Worm (Caenorhabditis elegans) whole organism, late embryonic: ENCODE measurements around the gene dhs-7.

Experiments used
- C08G9.2 ChIP-seq: sonication (generic microtip); optimal IDR thresholded peaks from 2 replicates; lab custom pipeline; 2016; ENCODE audit warnings: mild to moderate bottlenecking, missing genetic modification characterization, moderate library complexity, missing compliant biosample characterization
- C38D4.7 ChIP-seq: fragments of 200-800 bp; sonication (Bioruptor generic); optimal IDR thresholded peaks from 2 replicates; lab custom pipeline; 2018; ENCODE audit warnings: mild to moderate bottlenecking, missing genetic modification characterization, moderate library complexity, missing compliant biosample characterization
- F13H6.1 ChIP-seq: sonication (generic microtip); optimal IDR thresholded peaks from 2 replicates; lab custom pipeline; 2016; ENCODE audit warnings: missing genetic modification characterization, missing compliant biosample characterization
- K02D7.2 ChIP-seq: sonication (generic microtip); optimal IDR thresholded peaks from 2 replicates; lab custom pipeline; 2017; ENCODE audit warnings: mild to moderate bottlenecking, missing genetic modification characterization, missing compliant biosample characterization
- K09A11.1 ChIP-seq: sonication (generic microtip); optimal IDR thresholded peaks from 2 replicates; lab custom pipeline; 2017; ENCODE audit warnings: antibody characterized with exemption, mild to moderate bottlenecking, missing genetic modification characterization, missing compliant biosample characterization; ENCODE audit not compliant: insufficient read depth
- T23F11.4 ChIP-seq: fragments of 200-800 bp; sonication (Bioruptor generic); optimal IDR thresholded peaks from 2 replicates; lab custom pipeline; 2018; ENCODE audit warnings: mild to moderate bottlenecking, missing genetic modification characterization, missing compliant biosample characterization
- Y22D7AL.16 ChIP-seq: sonication (generic microtip); optimal IDR thresholded peaks from 2 replicates; lab custom pipeline; 2016; ENCODE audit warnings: missing genetic modification characterization, missing compliant biosample characterization
- ahr-1 ChIP-seq: sonication (generic microtip); optimal IDR thresholded peaks from 2 replicates; lab custom pipeline; 2016; ENCODE audit warnings: missing genetic modification characterization, missing compliant biosample characterization
- ceh-14 ChIP-seq: sonication (generic microtip); optimal IDR thresholded peaks from 2 replicates; lab custom pipeline; 2016; ENCODE audit warnings: missing genotype, missing genetic modification characterization, missing compliant biosample characterization
- ceh-18 ChIP-seq: sonication (generic microtip); optimal IDR thresholded peaks from 2 replicates; lab custom pipeline; 2016; ENCODE audit warnings: missing genetic modification characterization, missing compliant biosample characterization
- ceh-2 ChIP-seq: sonication (generic microtip); optimal IDR thresholded peaks from 2 replicates; lab custom pipeline; 2016; ENCODE audit warnings: missing genotype, missing genetic modification characterization, missing compliant biosample characterization
- ceh-24 ChIP-seq: sonication (generic microtip); optimal IDR thresholded peaks from 2 replicates; lab custom pipeline; 2016; ENCODE audit warnings: mild to moderate bottlenecking, missing genetic modification characterization, missing compliant biosample characterization
- ceh-30 ChIP-seq: fragments of 150-350 bp; optimal IDR thresholded peaks from 2 replicates; lab custom pipeline; 2014; ENCODE audit warnings: missing biosample characterization, missing genetic modification characterization
- ceh-31 ChIP-seq: sonication (generic microtip); optimal IDR thresholded peaks from 2 replicates; lab custom pipeline; 2016; ENCODE audit warnings: missing genetic modification characterization, missing compliant biosample characterization
- ceh-45 ChIP-seq: fragments of 200-800 bp; sonication (Bioruptor generic); IDR thresholded peaks from 2 replicates; pipeline ENCODE4 v1.3.6; 2022; ENCODE audit warnings: missing genetic modification reagents, missing genetic modification characterization, missing compliant biosample characterization
- ceh-48 ChIP-seq: sonication (generic microtip); optimal IDR thresholded peaks from 2 replicates; lab custom pipeline; 2016; ENCODE audit warnings: missing genetic modification characterization, inconsistent platforms, missing compliant biosample characterization
- ceh-6 ChIP-seq: fragments of 200-800 bp; sonication (Bioruptor generic); optimal IDR thresholded peaks from 2 replicates; lab custom pipeline; 2018; ENCODE audit warnings: mild to moderate bottlenecking, missing genetic modification characterization, missing compliant biosample characterization
- che-1 ChIP-seq: sonication (generic microtip); optimal IDR thresholded peaks from 2 replicates; lab custom pipeline; 2016; ENCODE audit warnings: mild to moderate bottlenecking, missing genetic modification characterization, missing compliant biosample characterization
- ets-4 ChIP-seq: sonication (generic microtip); optimal IDR thresholded peaks from 2 replicates; lab custom pipeline; 2016; ENCODE audit warnings: missing genetic modification characterization, missing compliant biosample characterization
- eyg-1 ChIP-seq: sonication (generic microtip); optimal IDR thresholded peaks from 2 replicates; lab custom pipeline; 2016; ENCODE audit warnings: missing genotype, missing genetic modification characterization, missing compliant biosample characterization
- fkh-10 ChIP-seq: fragments of 150-350 bp; optimal IDR thresholded peaks from 2 replicates; lab custom pipeline; 2014; ENCODE audit warnings: missing biosample characterization, missing genetic modification reagents, missing genetic modification characterization
- gmeb-2 ChIP-seq: sonication (generic microtip); optimal IDR thresholded peaks from 2 replicates; lab custom pipeline; 2016; ENCODE audit warnings: missing genetic modification characterization, inconsistent platforms, missing compliant biosample characterization
- hlh-13 ChIP-seq: fragments of 200-800 bp; sonication (Bioruptor generic); optimal IDR thresholded peaks from 2 replicates; lab custom pipeline; 2018; ENCODE audit warnings: mild to moderate bottlenecking, missing genetic modification characterization, missing compliant biosample characterization
- lin-11 ChIP-seq: fragments of 200-800 bp; sonication (Bioruptor generic); optimal IDR thresholded peaks from 2 replicates; lab custom pipeline; 2018; ENCODE audit warnings: mild to moderate bottlenecking, missing genetic modification characterization, missing compliant biosample characterization
- nfya-1 ChIP-seq: sonication (generic microtip); optimal IDR thresholded peaks from 2 replicates; lab custom pipeline; 2017; ENCODE audit warnings: missing genetic modification characterization, mild to moderate bottlenecking, missing compliant biosample characterization, antibody characterized with exemption, moderate library complexity
- nhr-232 ChIP-seq: sonication (generic microtip); optimal IDR thresholded peaks from 2 replicates; lab custom pipeline; 2016; ENCODE audit warnings: missing genetic modification characterization, missing compliant biosample characterization
- pat-9 ChIP-seq: fragments of 200-800 bp; sonication (Bioruptor generic); optimal IDR thresholded peaks from 2 replicates; lab custom pipeline; 2018; ENCODE audit warnings: mild to moderate bottlenecking, missing genetic modification characterization, moderate library complexity, missing compliant biosample characterization
- pax-1 ChIP-seq: fragments of 150-350 bp; optimal IDR thresholded peaks from 2 replicates; lab custom pipeline; 2014; ENCODE audit warnings: missing biosample characterization, missing genetic modification characterization
- ref-2 ChIP-seq: sonication (generic microtip); optimal IDR thresholded peaks from 2 replicates; lab custom pipeline; 2016; ENCODE audit warnings: missing genetic modification characterization, missing compliant biosample characterization
- rnt-1 ChIP-seq: sonication (generic microtip); optimal IDR thresholded peaks from 2 replicates; lab custom pipeline; 2016; ENCODE audit warnings: missing genetic modification characterization, missing compliant biosample characterization
- sdc-2 ChIP-seq: sonication (generic microtip); optimal IDR thresholded peaks from 2 replicates; lab custom pipeline; 2016; ENCODE audit warnings: missing genotype, missing genetic modification characterization, missing compliant biosample characterization
- sox-2 ChIP-seq: fragments of 200-800 bp; sonication (Bioruptor generic); IDR thresholded peaks from 2 replicates; pipeline ENCODE4 v1.3.6; 2022; ENCODE audit warnings: missing genetic modification reagents, missing genetic modification characterization, missing compliant biosample characterization
- sox-4 ChIP-seq: sonication (generic microtip); optimal IDR thresholded peaks from 2 replicates; lab custom pipeline; 2017; ENCODE audit warnings: mild to moderate bottlenecking, missing genetic modification characterization, inconsistent platforms, missing compliant biosample characterization
- syd-9 ChIP-seq: sonication (generic microtip); optimal IDR thresholded peaks from 2 replicates; lab custom pipeline; 2016; ENCODE audit warnings: mild to moderate bottlenecking, missing genetic modification characterization, moderate library complexity, missing compliant biosample characterization
- tbx-2 ChIP-seq: sonication (generic microtip); optimal IDR thresholded peaks from 2 replicates; lab custom pipeline; 2016; ENCODE audit warnings: missing genetic modification characterization, missing compliant biosample characterization
- unc-3 ChIP-seq, 2 experiments: fragments of 200-800 bp in 1 of 2; sonication (Bioruptor generic) in 1 of 2; sonication (generic microtip) in 1 of 2; conservative IDR thresholded peaks in 1 of 2; optimal IDR thresholded peaks in 1 of 2; 2 replicates each; pipeline versions ENCODE4 v1.3.6 to Lab custom; 2016 to 2022; ENCODE audit warnings: missing compliant biosample characterization in 2 of 2, missing genetic modification characterization in 2 of 2, missing genetic modification reagents in 1 of 2
- unc-55 ChIP-seq: sonication (generic microtip); optimal IDR thresholded peaks from 2 replicates; lab custom pipeline; 2017; ENCODE audit warnings: missing biosample characterization, missing genetic modification reagents, missing genetic modification characterization
- unc-86 ChIP-seq: sonication (generic microtip); optimal IDR thresholded peaks from 2 replicates; lab custom pipeline; 2016; ENCODE audit warnings: missing genetic modification characterization, missing compliant biosample characterization
- zip-5 ChIP-seq: sonication (generic microtip); optimal IDR thresholded peaks from 2 replicates; lab custom pipeline; 2016; ENCODE audit warnings: missing genetic modification characterization, missing compliant biosample characterization

dhs-7 gene

ce11 chrII:7233274-7233673 is 25.0 kb upstream of the dhs-7 start:
- TF ChIP-seq che-1 (tag; lab: Kevin White, UChicago) = no peak
- no peak for TF ChIP-seq ceh-6
- TF ChIP-seq ceh-14 = no peak
- TF ChIP-seq K02D7.2 (tag; lab: Kevin White, UChicago) = no peak
- TF ChIP-seq ceh-48 (tag; lab: Kevin White, UChicago) = no peak
- TF ChIP-seq T23F11.4 (GFP tag; lab: Kevin White, UChicago) = no peak
- TF ChIP-seq lin-11 (tag; lab: Kevin White, UChicago) = no peak
- no peak for TF ChIP-seq unc-86
- no peak for TF ChIP-seq zip-5 (tag; lab: Kevin White, UChicago)
- no peak for TF ChIP-seq ceh-31 (tag; lab: Kevin White, UChicago)
- no peak for TF ChIP-seq eyg-1
- TF ChIP-seq gmeb-2 (tag; lab: Kevin White, UChicago) = no peak
- TF ChIP-seq unc-3 (GFP tag; conservative IDR thresholded peaks at IDR 0.05; lab: Robert Waterston, UW) = no peak
- no peak for TF ChIP-seq unc-3 (tag; optimal IDR thresholded peaks at IDR 0.05; lab: Kevin White, UChicago)

DNA sequence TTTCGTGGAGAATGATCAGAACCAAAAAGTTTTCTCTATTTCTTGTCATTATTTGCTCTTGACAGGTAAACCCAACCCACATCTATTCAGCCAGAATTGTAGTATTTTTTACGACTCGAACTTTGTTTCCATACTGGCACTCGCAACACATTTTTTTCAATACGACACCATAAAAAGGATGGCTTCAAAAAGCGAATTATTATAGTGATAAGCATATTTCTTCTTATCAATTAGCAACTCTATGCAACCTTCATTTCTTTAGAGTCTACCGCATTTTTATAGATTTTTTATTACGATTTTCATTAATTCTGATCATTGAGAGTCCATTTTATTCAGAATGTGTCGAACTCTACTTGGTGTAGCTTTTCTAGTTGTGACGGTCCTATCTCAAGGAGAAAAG is 24.3 kb upstream of the dhs-7 start, which contains the start of gene ctsa-3.1:
ctsa-3.1 (plus strand) TSS at position 337 of the 400 bp plus-strand sequence.
- TF ChIP-seq nhr-232 (tag; lab: Kevin White, UChicago) (no peak), F13H6.1 (no peak)
- TF ChIP-seq, all 69 proteins: peak for 0

DNA sequence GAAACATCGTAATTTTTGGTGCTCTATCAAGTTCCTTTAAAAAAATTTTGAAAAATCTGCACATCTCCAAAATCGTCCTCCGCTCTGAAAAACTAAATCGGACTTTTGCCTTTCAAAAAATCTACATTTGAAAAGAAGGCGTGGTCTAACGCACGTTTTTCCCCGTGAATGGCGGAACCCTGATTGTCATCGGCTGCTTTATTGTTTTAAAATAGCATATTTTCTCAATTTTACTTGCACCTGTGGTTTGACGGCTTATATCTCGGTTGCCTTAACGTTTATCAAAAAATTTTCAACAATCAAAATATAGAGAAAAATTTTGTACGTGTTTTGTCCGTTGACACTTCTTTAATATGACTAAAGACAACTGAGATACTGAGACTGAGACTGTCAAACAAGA is 23.7 kb upstream of the dhs-7 start:
- TF ChIP-seq ceh-31 (tag; lab: Kevin White, UChicago) = no peak
- TF ChIP-seq ceh-18 (tag; lab: Kevin White, UChicago) = no peak
- no peak for TF ChIP-seq sox-2 (GFP tag; lab: Robert Waterston, UW)
- TF ChIP-seq pat-9 (tag; lab: Kevin White, UChicago) = no peak
- no peak for TF ChIP-seq ref-2
- TF ChIP-seq tbx-2 (tag; lab: Kevin White, UChicago) = no peak
- no peak for TF ChIP-seq hlh-13 (GFP tag; lab: Kevin White, UChicago)
- TF ChIP-seq ceh-2 (tag; lab: Kevin White, UChicago) = no peak
- TF ChIP-seq che-1 (tag; lab: Kevin White, UChicago) = no peak
- TF ChIP-seq gmeb-2 (tag; lab: Kevin White, UChicago) = no peak
- no peak for TF ChIP-seq ceh-24 (tag; lab: Kevin White, UChicago)
- no peak for TF ChIP-seq ahr-1 (tag; lab: Kevin White, UChicago)
- no peak for TF ChIP-seq nfya-1
- TF ChIP-seq unc-3 (GFP tag; conservative IDR thresholded peaks at IDR 0.05; lab: Robert Waterston, UW) = no peak
- no peak for TF ChIP-seq unc-3 (tag; optimal IDR thresholded peaks at IDR 0.05; lab: Kevin White, UChicago)

DNA sequence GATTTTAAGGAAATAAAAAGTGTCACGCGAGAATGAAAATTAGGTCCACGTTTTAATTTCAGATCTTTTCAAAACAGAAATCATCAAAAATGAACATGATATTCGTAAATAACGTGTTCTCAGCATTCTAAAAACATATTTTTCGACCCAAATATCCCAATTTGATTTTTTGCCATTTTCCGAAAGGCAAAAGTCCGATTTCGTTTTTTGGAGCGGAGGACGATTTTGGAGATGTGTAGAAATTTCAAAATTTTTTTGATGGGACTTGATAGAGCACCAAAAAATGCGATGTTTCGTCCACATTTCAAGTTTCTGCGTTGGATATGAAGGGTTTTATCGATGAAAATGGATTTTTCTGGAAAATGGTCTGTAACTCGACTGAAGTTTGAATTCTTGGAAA is 22.4 kb upstream of the dhs-7 start:
- TF ChIP-seq C08G9.2 (tag; lab: Kevin White, UChicago) (no peak), syd-9 (no peak), sox-4 (tag; lab: Kevin White, UChicago) (no peak), ceh-48 (tag; lab: Kevin White, UChicago) (no peak), hlh-13 (GFP tag; lab: Kevin White, UChicago) (no peak), ets-4 (tag; lab: Kevin White, UChicago) (no peak), sdc-2 (tag; lab: Kevin White, UChicago) (no peak), pat-9 (tag; lab: Kevin White, UChicago) (no peak), nfya-1 (no peak), Y22D7AL.16 (tag; lab: Kevin White, UChicago) (no peak), fkh-10 (GFP tag; lab: Kevin White, UChicago) (no peak), ceh-30 (tag; lab: Kevin White, UChicago) (no peak), eyg-1 (no peak)

DNA sequence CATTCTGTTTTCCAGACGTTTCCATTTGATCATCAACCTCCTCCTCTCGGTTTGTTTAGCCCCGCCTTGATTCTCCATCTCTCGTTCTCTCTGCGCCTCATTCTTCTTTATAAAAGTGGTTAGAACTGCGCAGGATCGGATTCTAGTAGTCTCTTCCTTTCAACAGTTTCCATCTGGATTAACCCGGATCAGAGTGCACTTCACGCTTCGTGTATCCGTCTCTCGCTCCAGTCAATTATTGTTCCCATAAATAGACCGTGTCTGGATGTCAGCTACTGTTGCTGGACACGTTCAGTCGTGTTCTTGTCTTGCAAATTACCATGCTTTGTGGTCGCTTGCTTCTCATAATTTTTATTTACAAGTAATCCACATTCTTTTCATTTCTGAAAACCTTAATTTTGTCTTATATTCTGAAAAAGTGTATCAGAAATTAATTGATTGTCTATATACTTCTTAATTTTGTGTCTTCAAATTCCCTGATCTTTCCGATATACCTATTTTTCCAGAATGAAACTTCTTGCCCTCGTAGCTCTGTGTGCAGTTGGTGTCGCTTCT is 20.5 kb upstream of the dhs-7 start, which contains the start of gene F32A5.4:
F32A5.4 (plus strand) TSS at position 505 of the 555 bp plus-strand sequence.
- TF ChIP-seq ceh-45 (GFP tag; lab: Robert Waterston, UW) (no peak), fkh-10 (GFP tag; lab: Kevin White, UChicago) (no peak), pat-9 (tag; lab: Kevin White, UChicago) (no peak), pax-1 (tag; lab: Kevin White, UChicago) (no peak), unc-55 (GFP tag; lab: Kevin White, UChicago) (no peak), C38D4.7 (GFP tag; lab: Kevin White, UChicago) (no peak), rnt-1 (no peak), unc-3 (GFP tag; conservative IDR thresholded peaks at IDR 0.05; lab: Robert Waterston, UW) (no peak), unc-3 (tag; optimal IDR thresholded peaks at IDR 0.05; lab: Kevin White, UChicago) (no peak), K09A11.1 (tag; lab: Kevin White, UChicago) (no peak)
